Worm (Caenorhabditis elegans) whole organism, midembryonic: ENCODE data around the gene ZK470.4.

Experiments
- T22C8.4 ChIP-seq: fragments of 200-800 bp; sonication (Bioruptor generic); IDR thresholded peaks from 2 replicates; pipeline ENCODE4 v1.3.6; 2022; ENCODE audit warnings: missing genetic modification characterization, missing compliant biosample characterization
- cog-1 ChIP-seq: sonication (generic microtip); optimal IDR thresholded peaks from 2 replicates; lab custom pipeline; 2016; ENCODE audit warnings: missing genetic modification characterization, missing compliant biosample characterization
- flt-1 ChIP-seq: fragments of 200-800 bp; sonication (Bioruptor generic); IDR thresholded peaks from 2 replicates; pipeline ENCODE4 v1.3.6; 2022; ENCODE audit warnings: missing genetic modification characterization, missing compliant biosample characterization
- klf-2 ChIP-seq: fragments of 200-800 bp; sonication (Bioruptor generic); conservative IDR thresholded peaks from 2 replicates; pipeline ENCODE4 v1.3.6; 2022; ENCODE audit warnings: missing genetic modification reagents, missing genetic modification characterization, missing compliant biosample characterization
- med-1 ChIP-seq: sonication (generic microtip); optimal IDR thresholded peaks from 2 replicates; lab custom pipeline; 2017; ENCODE audit warnings: missing genetic modification characterization, mild to moderate bottlenecking, missing compliant biosample characterization, antibody characterized with exemption, missing genetic modification reagents; ENCODE audit not compliant: insufficient read depth
- ref-1 ChIP-seq: fragments of 200-800 bp; sonication (Bioruptor generic); conservative IDR thresholded peaks from 2 replicates; pipeline ENCODE4 v1.3.6; 2022; ENCODE audit warnings: missing genetic modification reagents, missing genetic modification characterization, missing compliant biosample characterization
- tab-1 ChIP-seq: fragments of 200-800 bp; sonication (Bioruptor generic); IDR thresholded peaks from 2 replicates; pipeline ENCODE4 v1.3.6; 2022; ENCODE audit warnings: missing genetic modification characterization, missing compliant biosample characterization
- ztf-29 ChIP-seq: fragments of 200-800 bp; sonication (Bioruptor generic); IDR thresholded peaks from 2 replicates; pipeline ENCODE4 v1.3.6; 2022; ENCODE audit warnings: missing genetic modification reagents, missing genetic modification characterization, missing compliant biosample characterization

DNA sequence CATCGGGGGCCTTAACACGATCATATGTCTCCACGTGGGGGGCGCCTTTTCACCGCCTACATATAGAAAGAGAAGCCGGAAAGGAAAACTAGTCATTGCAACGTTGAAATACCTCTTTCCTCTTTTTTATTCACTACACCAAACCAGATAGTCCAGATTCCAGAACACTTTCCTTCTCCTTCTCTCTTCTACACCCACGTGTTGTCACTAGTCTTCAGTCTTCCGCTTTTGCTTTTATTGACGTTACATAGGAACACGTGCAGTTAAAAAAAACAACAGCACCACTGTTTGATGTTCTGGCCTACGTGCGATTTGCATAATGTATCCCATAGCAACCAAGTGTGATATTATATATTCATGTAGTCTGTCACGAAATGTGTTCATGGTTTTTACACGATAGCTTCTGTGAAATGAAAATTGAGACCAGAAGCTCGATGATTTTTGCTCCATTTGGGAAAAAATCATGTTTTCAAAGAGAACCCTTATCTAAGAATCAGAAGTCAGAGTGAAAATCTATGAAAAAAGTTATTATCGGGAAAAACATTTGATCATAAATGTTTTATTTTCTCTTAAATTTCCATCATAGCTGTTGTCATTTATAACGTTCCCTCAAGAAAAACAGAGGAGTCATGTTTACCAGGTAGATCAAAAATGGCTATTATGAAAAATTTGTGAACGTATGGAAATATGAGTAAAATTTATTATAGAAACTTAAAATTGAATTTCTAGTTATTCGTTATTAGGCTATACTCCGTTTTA, 3.9 kb upstream of the ZK470.4 start:
- TF ChIP-seq ztf-29 (no peak), T22C8.4 (GFP tag; lab: Robert Waterston, UW) (no peak), tab-1 (GFP tag; lab: Robert Waterston, UW) (no peak), cog-1 (tag; lab: Kevin White, UChicago) (no peak), klf-2 (GFP tag; lab: Robert Waterston, UW) (no peak), med-1 (GFP tag; lab: Kevin White, UChicago) (no peak), flt-1 (no peak), ref-1 (no peak)
